Worm (Caenorhabditis elegans) whole organism, L2 larva: ENCODE results near the gene T23B5.3.

Experiments
- F13H6.1 ChIP-seq: sonication (generic microtip); optimal IDR thresholded peaks from 2 replicates; lab custom pipeline; 2016; ENCODE audit warnings: missing genetic modification characterization, missing compliant biosample characterization
- ceh-82 ChIP-seq: fragments of 150-350 bp; optimal IDR thresholded peaks from 2 replicates; lab custom pipeline; 2014; ENCODE audit warnings: missing biosample characterization, missing genetic modification characterization
- lsy-2 ChIP-seq, 2 experiments: fragments of 150-350 bp in 1 of 2; sonication (generic microtip) in 1 of 2; optimal IDR thresholded peaks; 2 replicates each; lab custom pipeline; 2014 to 2017; ENCODE audit warnings: missing biosample characterization in 2 of 2, missing genetic modification characterization in 2 of 2
- mab-5 ChIP-seq: fragments of 150-350 bp; optimal IDR thresholded peaks from 2 replicates; lab custom pipeline; 2014; ENCODE audit warnings: missing biosample characterization, missing genetic modification characterization
- nhr-21 ChIP-seq: fragments of 150-350 bp; optimal IDR thresholded peaks from 2 replicates; lab custom pipeline; 2014; ENCODE audit warnings: missing biosample characterization, missing genetic modification characterization
- skn-1 ChIP-seq: sonication (generic microtip); optimal IDR thresholded peaks from 2 replicates; lab custom pipeline; 2017; ENCODE audit warnings: missing biosample characterization, missing genetic modification characterization
- zag-1 ChIP-seq: fragments of 150-350 bp; optimal IDR thresholded peaks from 2 replicates; lab custom pipeline; 2014; ENCODE audit warnings: missing biosample characterization, missing genetic modification characterization

DNA sequence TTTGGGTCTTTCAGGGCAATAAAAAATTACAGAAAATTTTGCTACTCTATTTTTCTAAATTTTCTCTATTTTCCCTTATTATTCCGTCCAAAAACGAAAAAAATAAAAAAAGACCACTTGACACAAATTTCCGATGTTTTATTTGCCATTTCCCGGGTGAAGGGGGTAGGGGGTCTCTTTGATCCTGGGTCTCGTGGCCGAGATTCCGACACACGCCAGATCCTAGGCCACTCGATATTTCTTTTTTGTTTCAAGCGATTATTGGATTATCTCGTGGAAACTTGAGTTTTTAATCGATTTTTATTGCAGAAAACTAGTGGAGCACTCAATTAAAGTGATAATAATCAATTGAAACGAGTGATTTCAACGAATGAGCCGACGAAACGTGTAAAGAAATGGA lies 35.4 kb upstream of the T23B5.3 start, which contains the start of the genes wdfy-3 and C26H9A.4:
- no peak for TF ChIP-seq F13H6.1 (tag; lab: Kevin White, UChicago)
- no peak for TF ChIP-seq skn-1 (tag; lab: Kevin White, UChicago)
- TF ChIP-seq nhr-21 (tag; lab: Kevin White, UChicago) = no peak
- no peak for TF ChIP-seq ceh-82 (tag; lab: Kevin White, UChicago)
- TF ChIP-seq lsy-2 (tag; optimal IDR thresholded peaks at IDR 0.05; lab: Kevin White, UChicago) = no peak
- no peak for TF ChIP-seq mab-5 (tag; lab: Kevin White, UChicago)
- TF ChIP-seq zag-1 (tag; lab: Kevin White, UChicago) = no peak
